Fruit fly (Drosophila melanogaster) whole organism, prepupa: ENCODE results near the gene CG14435.

Experiments
- CG10669 ChIP-seq: fragments of 200-800 bp; sonication (Bioruptor generic); optimal IDR thresholded peaks from 3 replicates; lab custom pipeline; 2018; ENCODE audit warnings: missing biosample characterization, mild to moderate bottlenecking, missing genetic modification characterization, moderate library complexity
- CG11762 ChIP-seq: fragments of 200-800 bp; sonication (Bioruptor generic); optimal IDR thresholded peaks from 3 replicates; lab custom pipeline; 2016; ENCODE audit warnings: missing biosample characterization, missing genetic modification characterization; ENCODE audit not compliant: insufficient read depth
- CG11902 ChIP-seq: fragments of 200-800 bp; sonication (Bioruptor generic); optimal IDR thresholded peaks from 3 replicates; lab custom pipeline; 2016; ENCODE audit warnings: missing biosample characterization, missing genetic modification characterization
- CG15336 ChIP-seq: fragments of 200-800 bp; sonication (Bioruptor generic); IDR thresholded peaks from 2 replicates; pipeline ENCODE4 v1.3.6; 2022; ENCODE audit warnings: missing biosample characterization, missing genetic modification characterization
- CG1621 ChIP-seq: fragments of 200-800 bp; sonication (Bioruptor generic); optimal IDR thresholded peaks from 3 replicates; lab custom pipeline; 2018; ENCODE audit warnings: missing biosample characterization, mild to moderate bottlenecking, missing genetic modification characterization
- CG16779 ChIP-seq: fragments of 200-800 bp; sonication (Bioruptor generic); optimal IDR thresholded peaks from 3 replicates; lab custom pipeline; 2017; ENCODE audit warnings: missing biosample characterization, mild to moderate bottlenecking, missing genetic modification characterization
- CG32006 ChIP-seq: fragments of 200-800 bp; sonication (Bioruptor generic); optimal IDR thresholded peaks from 3 replicates; lab custom pipeline; 2017; ENCODE audit warnings: missing biosample characterization, mild to moderate bottlenecking, missing genetic modification characterization
- CG34406 ChIP-seq: fragments of 200-800 bp; sonication (Bioruptor generic); optimal IDR thresholded peaks from 3 replicates; lab custom pipeline; 2016; ENCODE audit warnings: missing biosample characterization, missing genetic modification characterization
- CG3919 ChIP-seq: fragments of 200-800 bp; sonication (Bioruptor generic); optimal IDR thresholded peaks from 3 replicates; lab custom pipeline; 2016; ENCODE audit warnings: missing biosample characterization, missing genetic modification characterization
- CG6163 ChIP-seq: fragments of 200-800 bp; sonication (Bioruptor generic); IDR thresholded peaks from 3 replicates; pipeline ENCODE4 v1.3.6; 2022; ENCODE audit warnings: missing biosample characterization, missing genetic modification characterization
- CG6276 ChIP-seq: fragments of 200-800 bp; sonication (Bioruptor generic); optimal IDR thresholded peaks from 2 replicates; lab custom pipeline; 2017; ENCODE audit warnings: missing biosample characterization, mild to moderate bottlenecking, missing genetic modification characterization
- CG6792 ChIP-seq: fragments of 200-800 bp; sonication (Bioruptor generic); optimal IDR thresholded peaks from 3 replicates; lab custom pipeline; 2016; ENCODE audit warnings: missing biosample characterization, missing genetic modification characterization
- CG6808 ChIP-seq: fragments of 200-800 bp; sonication (Bioruptor generic); optimal IDR thresholded peaks from 3 replicates; lab custom pipeline; 2017; ENCODE audit warnings: missing biosample characterization, missing genetic modification characterization, mild to moderate bottlenecking, moderate library complexity, missing genetic modification reagents
- CG6854 ChIP-seq: fragments of 200-800 bp; sonication (Bioruptor generic); optimal IDR thresholded peaks from 2 replicates; lab custom pipeline; 2017; ENCODE audit warnings: missing biosample characterization, mild to moderate bottlenecking, missing genetic modification characterization
- CG8119 ChIP-seq: fragments of 200-800 bp; sonication (Bioruptor generic); IDR thresholded peaks from 3 replicates; pipeline ENCODE4 v1.3.6; 2022; ENCODE audit warnings: missing biosample characterization, missing genetic modification characterization
- CG8319 ChIP-seq: fragments of 200-800 bp; sonication (Bioruptor generic); optimal IDR thresholded peaks from 3 replicates; lab custom pipeline; 2016; ENCODE audit warnings: missing biosample characterization, missing genetic modification characterization
- CG8632 ChIP-seq: fragments of 200-800 bp; sonication (Bioruptor generic); optimal IDR thresholded peaks from 3 replicates; lab custom pipeline; 2016; ENCODE audit warnings: missing biosample characterization, missing genetic modification characterization
- CG9139 ChIP-seq: fragments of 200-800 bp; sonication (Bioruptor generic); optimal IDR thresholded peaks from 3 replicates; lab custom pipeline; 2017; ENCODE audit warnings: missing biosample characterization, mild to moderate bottlenecking, missing genetic modification characterization
- Eip78C ChIP-seq: fragments of 200-800 bp; sonication (Bioruptor generic); peaks from one replicate; lab custom pipeline; 2016; ENCODE audit warnings: missing biosample characterization, missing genetic modification characterization
- Ets21C ChIP-seq: fragments of 200-800 bp; sonication (Bioruptor generic); optimal IDR thresholded peaks from 3 replicates; lab custom pipeline; 2016; ENCODE audit warnings: missing biosample characterization, missing genetic modification characterization
- Gug ChIP-seq: fragments of 200-800 bp; sonication (Bioruptor generic); IDR thresholded peaks from 2 replicates; pipeline ENCODE4 v1.3.6; 2022; ENCODE audit warnings: missing biosample characterization, missing genetic modification characterization
- Hr38 ChIP-seq: sonication (Bioruptor generic); optimal IDR thresholded peaks from 2 replicates; lab custom pipeline; 2016; ENCODE audit warnings: missing biosample characterization, missing genetic modification characterization
- Hr39 ChIP-seq: fragments of 200-800 bp; sonication (Bioruptor generic); optimal IDR thresholded peaks from 2 replicates; lab custom pipeline; 2016; ENCODE audit warnings: missing biosample characterization, missing genetic modification characterization
- Met ChIP-seq: fragments of 200-800 bp; sonication (Bioruptor generic); optimal IDR thresholded peaks from 3 replicates; lab custom pipeline; 2016; ENCODE audit warnings: missing biosample characterization, missing genetic modification characterization
- OdsH ChIP-seq: fragments of 200-800 bp; sonication (Bioruptor generic); optimal IDR thresholded peaks from 3 replicates; lab custom pipeline; 2016; ENCODE audit warnings: missing biosample characterization, missing genetic modification characterization
- Sox102F ChIP-seq: fragments of 200-800 bp; sonication (Bioruptor generic); optimal IDR thresholded peaks from 2 replicates; lab custom pipeline; 2016; ENCODE audit warnings: missing biosample characterization, mild to moderate bottlenecking, missing genetic modification characterization
- achi ChIP-seq: fragments of 200-800 bp; sonication (Bioruptor generic); optimal IDR thresholded peaks from 3 replicates; lab custom pipeline; 2016; ENCODE audit warnings: missing biosample characterization, missing genetic modification characterization
- acj6 ChIP-seq: fragments of 200-800 bp; sonication (Bioruptor generic); optimal IDR thresholded peaks from 3 replicates; lab custom pipeline; 2016; ENCODE audit warnings: missing biosample characterization, missing genetic modification characterization
- cyc ChIP-seq: fragments of 200-800 bp; sonication (Bioruptor generic); optimal IDR thresholded peaks from 3 replicates; lab custom pipeline; 2016; ENCODE audit warnings: missing biosample characterization, missing genetic modification characterization
- dsx ChIP-seq: fragments of 200-800 bp; optimal IDR thresholded peaks from 3 replicates; lab custom pipeline; 2019; ENCODE audit warnings: missing biosample characterization, mild to moderate bottlenecking, missing genetic modification characterization, moderate library complexity; ENCODE audit not compliant: poor library complexity, severe bottlenecking
- eg ChIP-seq: fragments of 200-800 bp; sonication (Bioruptor generic); IDR thresholded peaks from 3 replicates; pipeline ENCODE4 v1.3.6; 2022; ENCODE audit warnings: missing biosample characterization, missing genetic modification characterization
- fd59A ChIP-seq: fragments of 200-800 bp; sonication (Bioruptor generic); optimal IDR thresholded peaks from 2 replicates; lab custom pipeline; 2017; ENCODE audit warnings: missing biosample characterization, mild to moderate bottlenecking, missing genetic modification characterization, missing genetic modification reagents
- fkh ChIP-seq: fragments of 200-800 bp; sonication (Bioruptor generic); optimal IDR thresholded peaks from 3 replicates; lab custom pipeline; 2017; ENCODE audit warnings: missing biosample characterization, mild to moderate bottlenecking, missing genetic modification characterization, moderate library complexity
- lz ChIP-seq: fragments of 200-800 bp; sonication (Bioruptor generic); optimal IDR thresholded peaks from 3 replicates; lab custom pipeline; 2016; ENCODE audit warnings: missing biosample characterization, missing genetic modification characterization
- salr ChIP-seq, 2 experiments: fragments of 200-800 bp; sonication (Bioruptor generic); optimal IDR thresholded peaks; 3 replicates each; lab custom pipeline; 2016 to 2018; ENCODE audit warnings: missing biosample characterization in 2 of 2, missing genetic modification characterization in 2 of 2, mild to moderate bottlenecking in 1 of 2
- spab ChIP-seq: fragments of 200-800 bp; sonication (Bioruptor generic); optimal IDR thresholded peaks from 2 replicates; lab custom pipeline; 2017; ENCODE audit warnings: missing biosample characterization, mild to moderate bottlenecking, missing genetic modification characterization, missing genetic modification reagents
- ss ChIP-seq, 2 experiments: fragments of 200-800 bp; sonication (Bioruptor generic); optimal IDR thresholded peaks; 2 replicates in 1 of 2; 3 replicates in 1 of 2; lab custom pipeline; 2017 to 2018; ENCODE audit warnings: mild to moderate bottlenecking in 2 of 2, missing biosample characterization in 2 of 2, missing genetic modification characterization in 2 of 2, moderate library complexity in 1 of 2
- svp ChIP-seq: fragments of 200-800 bp; sonication (Bioruptor generic); peaks from one replicate; lab custom pipeline; 2016; ENCODE audit warnings: missing biosample characterization, missing genetic modification characterization
- topi ChIP-seq: fragments of 200-800 bp; sonication (Bioruptor generic); optimal IDR thresholded peaks from 3 replicates; lab custom pipeline; 2016; ENCODE audit warnings: missing biosample characterization, missing genetic modification characterization
- vri ChIP-seq: fragments of 200-800 bp; sonication (Bioruptor generic); optimal IDR thresholded peaks from 3 replicates; lab custom pipeline; 2016; ENCODE audit warnings: missing biosample characterization, mild to moderate bottlenecking, missing genetic modification characterization

The CG14435 gene

dm6 chrX:6871746-6872145 is 28.0 kb upstream of the CG14435 start:
- TF ChIP-seq CG6163 (GFP tag; lab: Robert Waterston, UW) (0 out of 3 replicates have a peak, but pooled peaks have one; percentile 33), Ets21C (GFP tag; lab: Kevin White, UChicago) (no peak), CG11902 (no peak), eg (0 out of 3 replicates have a peak, but pooled peaks have one; percentile 37)

- TF ChIP-seq CG3919 (GFP tag; lab: Kevin White, UChicago) (no peak), vri (GFP tag; lab: Kevin White, UChicago) (no peak), Hr38 (GFP tag; lab: Kevin White, UChicago) (no peak), topi (GFP tag; lab: Kevin White, UChicago) (no peak), fd59A (GFP tag; lab: Kevin White, UChicago) (no peak), CG10669 (GFP tag; lab: Kevin White, UChicago) (no peak), achi (GFP tag; lab: Kevin White, UChicago) (no peak), fkh (GFP tag; lab: Kevin White, UChicago) (no peak), CG6276 (GFP tag; lab: Kevin White, UChicago) (no peak), CG32006 (GFP tag; lab: Kevin White, UChicago) (no peak), CG1621 (tag; lab: Kevin White, UChicago) (no peak), CG11762 (GFP tag; lab: Kevin White, UChicago) (no peak), cyc (GFP tag; lab: Kevin White, UChicago) (no peak), Eip78C (GFP tag; lab: Kevin White, UChicago) (no peak)
These were observed 26.2 kb upstream of the CG14435 start for dm6 chrX:6869770-6870404.

dm6 chrX:6868629-6869579 is 25.2 kb upstream of the CG14435 start:
- peak; percentile 6 for TF ChIP-seq Sox102F (GFP tag; lab: Kevin White, UChicago)
- TF ChIP-seq CG10669 (GFP tag; lab: Kevin White, UChicago) = no peak
- peak; percentile 67 for TF ChIP-seq Eip78C (GFP tag; lab: Kevin White, UChicago)

- peak in 1 of 2 experiments; percentile 6 for TF ChIP-seq salr (GFP tag; optimal IDR thresholded peaks at IDR 0.05; lab: Kevin White, UChicago)
- no peak for TF ChIP-seq CG8319 (GFP tag; lab: Kevin White, UChicago)
- TF ChIP-seq spab (GFP tag; lab: Kevin White, UChicago) = no peak
- peak; percentile 18 for TF ChIP-seq OdsH (GFP tag; lab: Kevin White, UChicago)
- no peak for TF ChIP-seq CG8632 (GFP tag; lab: Kevin White, UChicago)
- peak; percentile 39 for TF ChIP-seq lz (GFP tag; lab: Kevin White, UChicago)
- TF ChIP-seq CG6792 (GFP tag; lab: Kevin White, UChicago) = peak; percentile 14
- TF ChIP-seq svp (GFP tag; lab: Kevin White, UChicago) = peak; percentile 54
- peak; percentile 28 to 60 for TF ChIP-seq ss (GFP tag; optimal IDR thresholded peaks at IDR 0.05; lab: Kevin White, UChicago)
- TF ChIP-seq CG9139 (GFP tag; lab: Kevin White, UChicago) = no peak
- peak; percentile 39 for TF ChIP-seq vri (GFP tag; lab: Kevin White, UChicago)
- no peak for TF ChIP-seq CG16779 (tag; lab: Kevin White, UChicago)
- TF ChIP-seq CG34406 (GFP tag; lab: Kevin White, UChicago) = no peak
- no peak for TF ChIP-seq Met (GFP tag; lab: Kevin White, UChicago)
- no peak for TF ChIP-seq Gug (GFP tag; lab: Robert Waterston, UW)
- TF ChIP-seq CG6808 = no peak
- TF ChIP-seq CG8119 = peak; percentile 42; the same call in 2 of the 3 replicates
- no peak for TF ChIP-seq CG6854 (GFP tag; lab: Kevin White, UChicago)
- no peak for TF ChIP-seq acj6
- peak; percentile 56 for TF ChIP-seq CG1621 (tag; lab: Kevin White, UChicago)
- TF ChIP-seq Sox102F (GFP tag; lab: Kevin White, UChicago) = peak; percentile 36
- TF ChIP-seq CG32006 (GFP tag; lab: Kevin White, UChicago) = no peak
- TF ChIP-seq CG10669 (GFP tag; lab: Kevin White, UChicago) = no peak
- TF ChIP-seq dsx (GFP tag; lab: Kevin White, UChicago) = no peak
- no peak for TF ChIP-seq CG6276 (GFP tag; lab: Kevin White, UChicago)
- TF ChIP-seq Hr39 (GFP tag; lab: Kevin White, UChicago) = no peak
- TF ChIP-seq CG15336 (GFP tag; lab: Robert Waterston, UW) = 0 out of 2 replicates have a peak, but pooled peaks have one; percentile 10
- peak; percentile 60 for TF ChIP-seq topi (GFP tag; lab: Kevin White, UChicago)
These were observed 24.4 kb upstream of the CG14435 start for dm6 chrX:6868024-6868628.
